Fruit fly (Drosophila melanogaster): ENCODE measurements around the gene CG6204.
A peak's percentile ranks its signal among the peaks of the same experiment; 100 is the strongest.

Gene CG6204

DNA sequence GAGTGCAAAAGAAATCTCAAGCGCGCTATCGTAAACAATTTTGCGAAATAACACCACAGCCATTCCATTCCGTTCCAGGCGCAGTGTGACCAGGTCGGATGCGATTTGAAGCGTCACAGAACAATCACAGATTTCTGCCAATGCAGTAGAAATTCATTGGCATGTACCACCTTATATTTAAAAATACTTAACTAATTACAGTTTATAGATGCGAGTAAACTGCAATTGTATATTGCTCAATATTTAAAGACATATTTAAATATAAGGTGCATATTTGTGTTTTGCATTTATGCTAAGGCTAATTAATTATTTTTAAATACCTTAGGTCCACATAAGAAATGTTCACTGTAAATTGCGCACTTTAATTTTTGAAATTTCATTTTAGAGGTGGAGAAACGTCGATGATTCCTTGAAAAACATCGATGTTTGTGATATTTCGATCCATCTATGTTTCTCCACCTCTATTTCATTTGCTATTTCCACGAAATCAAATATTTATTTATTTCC, at the start of gene CG6204, which contains the start of gene SMC6 (continued):
- TF ChIP-seq CG15514 (GFP tag; optimal IDR thresholded peaks at IDR 0.05) (peak; percentile 85), eve (GFP tag; optimal IDR thresholded peaks at IDR 0.05) (no peak), btn (GFP tag; optimal IDR thresholded peaks at IDR 0.05) (peak; percentile 34), HLH4C (GFP tag; IDR thresholded peaks at IDR 0.05; ENCODE audit: partially characterized antibody) (no peak), pita (GFP tag; optimal IDR thresholded peaks at IDR 0.05) (no peak), klu (GFP tag; IDR thresholded peaks at IDR 0.05) (peak; percentile 93), sr (GFP tag; IDR thresholded peaks at IDR 0.05) (peak; percentile 44; the same call in 1 of the 3 replicates), Fer1 (GFP tag; optimal IDR thresholded peaks at IDR 0.05) (peak; percentile 93), CG4424 (GFP tag; optimal IDR thresholded peaks at IDR 0.05) (peak; percentile 89), CG6765 (GFP tag; optimal IDR thresholded peaks at IDR 0.05) (peak; percentile 85), Rx (GFP tag; IDR thresholded peaks at IDR 0.05) (peak; percentile 89), CG16863 (GFP tag; optimal IDR thresholded peaks at IDR 0.05) (peak; percentile 74), dmrt11E (tag; optimal IDR thresholded peaks at IDR 0.05) (peak; percentile 93), CG1233 (GFP tag; optimal IDR thresholded peaks at IDR 0.05) (peak; percentile 90), CG1602 (GFP tag; optimal IDR thresholded peaks at IDR 0.05) (peak; percentile 93), Bdp1 (GFP tag; optimal IDR thresholded peaks at IDR 0.05) (peak; percentile 73), CG32767 (GFP tag; IDR thresholded peaks at IDR 0.05) (peak; percentile 89), knrl (GFP tag; IDR thresholded peaks at IDR 0.05; ENCODE audit: partially characterized antibody) (peak; percentile 19; the same call in 1 of the 3 replicates), D19A (tag; optimal IDR thresholded peaks at IDR 0.05) (peak; percentile 90), jing (GFP tag; optimal IDR thresholded peaks at IDR 0.05) (peak; percentile 79), slbo (GFP tag; IDR thresholded peaks at IDR 0.05) (peak; percentile 97), tx (GFP tag; optimal IDR thresholded peaks at IDR 0.05) (peak; percentile 79), CG8944 (GFP tag; optimal IDR thresholded peaks at IDR 0.05) (peak; percentile 70), mam (GFP tag; optimal IDR thresholded peaks at IDR 0.05) (peak; percentile 94), CG1832 (GFP tag; optimal IDR thresholded peaks at IDR 0.05) (no peak), CG1529 (GFP tag; optimal IDR thresholded peaks at IDR 0.05) (peak; percentile 71), ewg (GFP tag; optimal IDR thresholded peaks at IDR 0.05) (peak; percentile 85), bcd (GFP tag; optimal IDR thresholded peaks at IDR 0.05) (peak; percentile 94), CG3995 (GFP tag; optimal IDR thresholded peaks at IDR 0.05) (peak; percentile 79), MBD-R2 (GFP tag; IDR thresholded peaks at IDR 0.05) (peak; percentile 89), zf30C (GFP tag; optimal IDR thresholded peaks at IDR 0.05) (no peak), bowl (GFP tag; IDR thresholded peaks at IDR 0.05) (peak; percentile 83), CG13775 (GFP tag; optimal IDR thresholded peaks at IDR 0.05) (peak; percentile 93), sug (tag; optimal IDR thresholded peaks at IDR 0.05) (peak; percentile 93), al (GFP tag; IDR thresholded peaks at IDR 0.05) (peak; percentile 95), Optix (GFP tag; IDR thresholded peaks at IDR 0.05) (no peak), CG12299 (tag; optimal IDR thresholded peaks at IDR 0.05) (peak; percentile 92), CG2129 (GFP tag; IDR thresholded peaks at IDR 0.05; ENCODE audit: partially characterized antibody) (no peak), CG7745 (tag; optimal IDR thresholded peaks at IDR 0.05) (peak; percentile 63), Eip74EF (GFP tag; optimal IDR thresholded peaks at IDR 0.05) (peak in 1 of 2 experiments; percentile 91), pros (GFP tag; optimal IDR thresholded peaks at IDR 0.05) (peak; percentile 20), ato (GFP tag; IDR thresholded peaks at IDR 0.05; ENCODE audit: partially characterized antibody) (no peak), ap (GFP tag; IDR thresholded peaks at IDR 0.05) (peak; percentile 89), CG1603 (tag; optimal IDR thresholded peaks at IDR 0.05) (peak; percentile 94), Trl (optimal IDR thresholded peaks at IDR 0.05) (no peak), Trl (GFP tag; optimal IDR thresholded peaks at IDR 0.05) (peak; percentile 79), CG12659 (GFP tag; optimal IDR thresholded peaks at IDR 0.05) (peak; percentile 96), CG30431 (GFP tag; optimal IDR thresholded peaks at IDR 0.05) (peak; percentile 85), ind (GFP tag; optimal IDR thresholded peaks at IDR 0.05) (peak; percentile 95), Nf-YB (GFP tag; optimal IDR thresholded peaks at IDR 0.05) (peak; percentile 80)
